Worm (Caenorhabditis elegans): Measurements from ENCODE around the gene pct-1.

Gene pct-1

ce11 chrIV:8225357-8225756 is 49.1 kb downstream of the pct-1 start, which contains the start of gene serp-1.2 (continued):
- TF ChIP-seq dmd-8 (GFP tag; IDR thresholded peaks at IDR 0.05): no peak
- no peak for TF ChIP-seq T26A8.4 (GFP tag; IDR thresholded peaks at IDR 0.05)
- TF ChIP-seq php-3 (GFP tag; IDR thresholded peaks at IDR 0.05): no peak
- TF ChIP-seq nhr-111 (GFP tag; optimal IDR thresholded peaks at IDR 0.05): no peak
- TF ChIP-seq fos-1 (tag; optimal IDR thresholded peaks at IDR 0.05): no peak
- TF ChIP-seq mep-1 (tag; optimal IDR thresholded peaks at IDR 0.05): no peak
- TF ChIP-seq unc-62 (GFP tag; optimal IDR thresholded peaks at IDR 0.05 in 1 of 2): peak in 1 of 2 experiments; percentile 94
- no peak for TF ChIP-seq unc-62 (tag; optimal IDR thresholded peaks at IDR 0.05)
- TF ChIP-seq rbr-2 (tag; optimal IDR thresholded peaks at IDR 0.05): no peak
- no peak for TF ChIP-seq F49E8.2 (tag; optimal IDR thresholded peaks at IDR 0.05; ENCODE audit: borderline replicate concordance)
- no peak for TF ChIP-seq zfp-2 (tag; optimal IDR thresholded peaks at IDR 0.05)
- TF ChIP-seq nhr-10 (tag; optimal IDR thresholded peaks at IDR 0.05): no peak
- TF ChIP-seq fkh-10 (GFP tag; optimal IDR thresholded peaks at IDR 0.05): no peak
- TF ChIP-seq attf-4 (tag; optimal IDR thresholded peaks at IDR 0.05): no peak
- TF ChIP-seq hlh-11 (tag; optimal IDR thresholded peaks at IDR 0.05): peak; percentile 64
- TF ChIP-seq T20F7.1 (GFP tag; optimal IDR thresholded peaks at IDR 0.05): peak; percentile 90
- no peak for TF ChIP-seq ceh-82 (tag; optimal IDR thresholded peaks at IDR 0.05)
- TF ChIP-seq ZK337.2 (GFP tag; IDR thresholded peaks at IDR 0.05): no peak
- TF ChIP-seq saeg-2 (GFP tag; IDR thresholded peaks at IDR 0.05): no peak
- TF ChIP-seq nhr-41 (GFP tag; IDR thresholded peaks at IDR 0.05): no peak
- no peak for TF ChIP-seq F26F4.8 (GFP tag; conservative IDR thresholded peaks at IDR 0.05)
- no peak for TF ChIP-seq lin-1 (GFP tag; IDR thresholded peaks at IDR 0.05)
- no peak for TF ChIP-seq lin-15B (tag; optimal IDR thresholded peaks at IDR 0.05)
- no peak for TF ChIP-seq Y75B8A.6 (GFP tag; IDR thresholded peaks at IDR 0.05)
- no peak for TF ChIP-seq zip-2 (tag; optimal IDR thresholded peaks at IDR 0.05)
- no peak for TF ChIP-seq mes-2 (tag; optimal IDR thresholded peaks at IDR 0.05; ENCODE audit: poor library complexity, severe bottlenecking)
- peak; percentile 2 for TF ChIP-seq pqm-1 (tag; optimal IDR thresholded peaks at IDR 0.05)
- no peak for TF ChIP-seq Y48G9A.11 (GFP tag; IDR thresholded peaks at IDR 0.05)
- TF ChIP-seq tra-1 (GFP tag; IDR thresholded peaks at IDR 0.05): no peak
- TF ChIP-seq zfp-3 (GFP tag; conservative IDR thresholded peaks at IDR 0.05): no peak
- TF ChIP-seq mdl-1 (tag; optimal IDR thresholded peaks at IDR 0.05): peak in 1 of 2 experiments; percentile 21
- TF ChIP-seq zag-1 (tag; optimal IDR thresholded peaks at IDR 0.05): no peak
- TF ChIP-seq lin-39 (tag; optimal IDR thresholded peaks at IDR 0.05): no peak
- no peak for TF ChIP-seq D1046.2 (GFP tag; IDR thresholded peaks at IDR 0.05)
- no peak for TF ChIP-seq ctbp-1 (GFP tag; IDR thresholded peaks at IDR 0.05)
- TF ChIP-seq ztf-11 (tag; optimal IDR thresholded peaks at IDR 0.05): no peak
- no peak for TF ChIP-seq snpc-4 (tag; optimal IDR thresholded peaks at IDR 0.05)
- no peak for TF ChIP-seq ceh-44 (GFP tag; IDR thresholded peaks at IDR 0.05)
- no peak for TF ChIP-seq lim-7 (GFP tag; IDR thresholded peaks at IDR 0.05)
- TF ChIP-seq ceh-20 (GFP tag; IDR thresholded peaks at IDR 0.05): no peak
- TF ChIP-seq ceh-32 (tag; optimal IDR thresholded peaks at IDR 0.05; ENCODE audit: poor library complexity): no peak

DNA sequence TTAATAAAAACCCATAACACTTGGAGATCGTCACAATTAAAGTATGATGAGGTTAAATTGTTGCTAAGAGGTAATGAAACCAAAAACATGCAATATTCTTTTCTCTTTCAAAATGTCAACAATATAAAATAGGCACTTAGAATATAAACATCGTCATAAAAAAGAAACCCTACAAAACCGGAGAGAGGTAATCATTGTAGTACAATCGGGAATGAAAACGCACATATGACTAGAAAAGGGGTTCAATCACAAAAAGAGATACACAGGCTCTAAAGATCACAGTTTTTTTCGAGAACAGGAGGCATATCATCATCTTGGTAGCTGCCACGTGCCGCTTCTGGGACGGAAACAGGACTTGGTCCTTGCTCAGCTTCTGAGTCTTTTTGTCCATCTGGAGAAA is 50.2 kb downstream of the pct-1 start:
- TF ChIP-seq ceh-82 (tag; optimal IDR thresholded peaks at IDR 0.05): no peak
- no peak for TF ChIP-seq attf-4 (tag; optimal IDR thresholded peaks at IDR 0.05)
- TF ChIP-seq dmd-9 (GFP tag; IDR thresholded peaks at IDR 0.05): no peak
- TF ChIP-seq T20F7.1 (GFP tag; optimal IDR thresholded peaks at IDR 0.05): peak; percentile 18
- TF ChIP-seq T26A8.4 (GFP tag; IDR thresholded peaks at IDR 0.05): peak; percentile 7; the same call in 1 of the 2 replicates
- 0 out of 2 replicates have a peak, but pooled peaks have one; percentile 9 for TF ChIP-seq pha-4 (GFP tag; IDR thresholded peaks at IDR 0.05)
- no peak for TF ChIP-seq pha-4 (tag; optimal IDR thresholded peaks at IDR 0.05)
- no peak for TF ChIP-seq mdl-1 (tag; optimal IDR thresholded peaks at IDR 0.05)
- no peak for TF ChIP-seq nhr-237 (tag; optimal IDR thresholded peaks at IDR 0.05)
- no peak for TF ChIP-seq spr-3 (GFP tag; optimal IDR thresholded peaks at IDR 0.05)
- TF ChIP-seq gei-8 (GFP tag; optimal IDR thresholded peaks at IDR 0.05): no peak
- peak; percentile 32 for TF ChIP-seq dve-1 (tag; optimal IDR thresholded peaks at IDR 0.05; ENCODE audit: insufficient read depth)
- no peak for TF ChIP-seq hmg-1.1 (GFP tag; IDR thresholded peaks at IDR 0.05)
- TF ChIP-seq ama-1 (optimal IDR thresholded peaks at IDR 0.05): no peak
- TF ChIP-seq zip-11 (GFP tag; IDR thresholded peaks at IDR 0.05): no peak
- peak; percentile 40; the same call in 1 of the 2 replicates for TF ChIP-seq ceh-20 (GFP tag; IDR thresholded peaks at IDR 0.05)
- TF ChIP-seq nhr-102 (tag; optimal IDR thresholded peaks at IDR 0.05): no peak
- TF ChIP-seq daf-16 (GFP tag; optimal IDR thresholded peaks at IDR 0.05): no peak
- peak; percentile 55 for TF ChIP-seq daf-16 (tag; optimal IDR thresholded peaks at IDR 0.05)

Data from whole organism, L4 larva.